Fruit fly (Drosophila melanogaster) whole organism, embryonic: ENCODE measurements around the gene org-1.

Experiments
- CG12942 ChIP-seq: fragments of 200-800 bp; sonication (Bioruptor generic); optimal IDR thresholded peaks from 3 replicates; lab custom pipeline; 2016; ENCODE audit warnings: missing biosample characterization, missing genetic modification characterization
- CG13775 ChIP-seq: fragments of 200-800 bp; sonication (Bioruptor generic); optimal IDR thresholded peaks from 3 replicates; lab custom pipeline; 2017; ENCODE audit warnings: missing biosample characterization, mild to moderate bottlenecking, missing genetic modification characterization
- CG15514 ChIP-seq: fragments of 200-800 bp; sonication (Bioruptor generic); optimal IDR thresholded peaks from 3 replicates; lab custom pipeline; 2017; ENCODE audit warnings: missing biosample characterization, missing genetic modification characterization, mild to moderate bottlenecking, moderate library complexity, missing genetic modification reagents
- CG16863 ChIP-seq: fragments of 200-800 bp; sonication (Bioruptor generic); optimal IDR thresholded peaks from 3 replicates; lab custom pipeline; 2016; ENCODE audit warnings: missing biosample characterization, missing genetic modification characterization
- CG17361 ChIP-seq: fragments of 200-800 bp; sonication (Bioruptor generic); IDR thresholded peaks from 3 replicates; pipeline ENCODE4 v1.3.6; 2022; ENCODE audit warnings: missing biosample characterization, missing genetic modification characterization
- D19A ChIP-seq: fragments of 200-800 bp; optimal IDR thresholded peaks from 3 replicates; lab custom pipeline; 2019; ENCODE audit warnings: missing biosample characterization, mild to moderate bottlenecking, missing genetic modification characterization, moderate library complexity
- zen2 ChIP-seq: fragments of 200-800 bp; sonication (Bioruptor generic); IDR thresholded peaks from 3 replicates; pipeline ENCODE4 v1.3.6; 2022; ENCODE audit warnings: missing biosample characterization, missing genetic modification characterization; ENCODE audit not compliant: partially characterized antibody
- zfh2 ChIP-seq: fragments of 200-800 bp; sonication (Bioruptor generic); optimal IDR thresholded peaks from 2 replicates; lab custom pipeline; 2016; ENCODE audit warnings: missing biosample characterization, missing genetic modification characterization

DNA sequence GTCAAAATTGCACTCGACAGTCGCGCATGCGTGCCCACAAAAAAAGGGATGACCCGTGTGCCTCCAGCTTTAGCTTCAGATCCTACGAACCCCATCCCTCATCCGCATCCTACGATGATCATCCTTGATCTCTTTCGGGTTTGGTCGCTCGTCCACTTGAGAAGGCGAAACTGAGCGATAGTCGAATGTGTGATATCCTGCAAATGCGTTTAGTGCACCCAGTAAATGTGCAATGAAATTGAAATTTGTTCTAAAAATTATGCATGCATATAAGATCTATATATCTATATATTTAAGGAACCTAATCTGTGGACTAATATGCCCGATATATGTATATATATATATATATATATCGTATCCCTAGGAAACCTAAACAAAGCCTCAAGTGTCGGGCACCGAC, 10.6 kb downstream of the org-1 start:
- TF ChIP-seq zfh2 (no peak), CG13775 (GFP tag; lab: Kevin White, UChicago) (no peak), zen2 (no peak), CG17361 (GFP tag; lab: Robert Waterston, UW) (no peak), CG15514 (no peak), CG16863 (no peak), D19A (tag; lab: Kevin White, UChicago) (no peak), CG12942 (GFP tag; lab: Kevin White, UChicago) (no peak)
